Fruit fly (Drosophila melanogaster) whole organism, embryonic: ENCODE measurements around the gene Ccp84Aa.
A peak's percentile ranks its signal among the peaks of the same experiment; 100 is the strongest.

Source experiments
- Adf1 ChIP-seq: fragments of 200-800 bp; sonication (Bioruptor generic); IDR thresholded peaks from 2 replicates; pipeline ENCODE4 v1.3.6; 2022; ENCODE audit warnings: missing biosample characterization, missing genetic modification characterization
- CG11695 ChIP-seq: fragments of 200-800 bp; sonication (Bioruptor generic); IDR thresholded peaks from 3 replicates; pipeline ENCODE4 v1.3.6; 2022; ENCODE audit warnings: missing biosample characterization, missing genetic modification characterization
- CG12391 ChIP-seq: fragments of 200-800 bp; sonication (Bioruptor generic); optimal IDR thresholded peaks from 3 replicates; lab custom pipeline; 2018; ENCODE audit warnings: missing biosample characterization, mild to moderate bottlenecking, missing genetic modification characterization, moderate library complexity
- CG14710 ChIP-seq: fragments of 200-800 bp; sonication (Bioruptor generic); optimal IDR thresholded peaks from 3 replicates; lab custom pipeline; 2019; ENCODE audit warnings: missing biosample characterization, mild to moderate bottlenecking, missing genetic modification characterization, moderate library complexity
- CG1647 ChIP-seq: fragments of 200-800 bp; sonication (Bioruptor generic); optimal IDR thresholded peaks from 3 replicates; lab custom pipeline; 2016; ENCODE audit warnings: missing biosample characterization, missing genetic modification characterization
- CG18262 ChIP-seq: fragments of 200-800 bp; optimal IDR thresholded peaks from 3 replicates; lab custom pipeline; 2019; ENCODE audit warnings: missing biosample characterization, mild to moderate bottlenecking, missing genetic modification characterization, moderate library complexity
- CG18764 ChIP-seq: fragments of 200-800 bp; sonication (Bioruptor generic); optimal IDR thresholded peaks from 3 replicates; lab custom pipeline; 2016; ENCODE audit warnings: missing biosample characterization, missing genetic modification characterization
- CG30403 ChIP-seq: fragments of 200-800 bp; sonication (Bioruptor generic); optimal IDR thresholded peaks from 3 replicates; lab custom pipeline; 2016; ENCODE audit warnings: missing biosample characterization, missing genetic modification characterization
- CG3163 ChIP-seq: fragments of 200-800 bp; sonication (Bioruptor generic); optimal IDR thresholded peaks from 3 replicates; lab custom pipeline; 2016; ENCODE audit warnings: missing biosample characterization, missing genetic modification characterization
- CG32532 ChIP-seq: fragments of 200-800 bp; sonication (Bioruptor generic); IDR thresholded peaks from 2 replicates; pipeline ENCODE4 v1.3.6; 2022; ENCODE audit warnings: missing biosample characterization, missing genetic modification characterization
- CG34224 ChIP-seq: fragments of 200-800 bp; sonication (Bioruptor generic); IDR thresholded peaks from 3 replicates; pipeline ENCODE4 v1.3.6; 2022; ENCODE audit warnings: missing biosample characterization, missing genetic modification characterization; ENCODE audit not compliant: partially characterized antibody
- CG34376 ChIP-seq: fragments of 200-800 bp; sonication (Bioruptor generic); optimal IDR thresholded peaks from 2 replicates; lab custom pipeline; 2018; ENCODE audit warnings: missing biosample characterization, mild to moderate bottlenecking, missing genetic modification characterization
- CG6654 ChIP-seq: fragments of 200-800 bp; sonication (Bioruptor generic); optimal IDR thresholded peaks from 2 replicates; lab custom pipeline; 2017; ENCODE audit warnings: missing biosample characterization, mild to moderate bottlenecking, missing genetic modification characterization
- CG7745 ChIP-seq: fragments of 200-800 bp; sonication (Bioruptor generic); optimal IDR thresholded peaks from 2 replicates; lab custom pipeline; 2018; ENCODE audit warnings: missing biosample characterization, mild to moderate bottlenecking, missing genetic modification characterization, moderate library complexity
- CG7928 ChIP-seq: fragments of 200-800 bp; sonication (Bioruptor generic); optimal IDR thresholded peaks from 2 replicates; lab custom pipeline; 2017; ENCODE audit warnings: missing biosample characterization, mild to moderate bottlenecking, missing genetic modification characterization
- CG8944 ChIP-seq: fragments of 200-800 bp; sonication (Bioruptor generic); optimal IDR thresholded peaks from 3 replicates; lab custom pipeline; 2016; ENCODE audit warnings: missing biosample characterization, missing genetic modification characterization
- Ets65A ChIP-seq: fragments of 200-800 bp; sonication (Bioruptor generic); peaks from one replicate; lab custom pipeline; 2016; ENCODE audit warnings: missing biosample characterization, missing genetic modification characterization
- Gsc ChIP-seq: fragments of 200-800 bp; sonication (Bioruptor generic); IDR thresholded peaks from 2 replicates; pipeline ENCODE4 v1.3.6; 2022; ENCODE audit warnings: missing biosample characterization, missing genetic modification characterization
- H2.0 ChIP-seq: fragments of 200-800 bp; sonication (Bioruptor generic); IDR thresholded peaks from 2 replicates; pipeline ENCODE4 v1.3.6; 2022; ENCODE audit warnings: missing biosample characterization, missing genetic modification characterization
- HLHmδ ChIP-seq: fragments of 200-800 bp; sonication (Bioruptor generic); optimal IDR thresholded peaks from 2 replicates; lab custom pipeline; 2018; ENCODE audit warnings: missing biosample characterization, mild to moderate bottlenecking, missing genetic modification characterization, moderate library complexity
- HmgD ChIP-seq: fragments of 200-800 bp; sonication (Bioruptor generic); optimal IDR thresholded peaks from 3 replicates; lab custom pipeline; 2016; ENCODE audit warnings: missing biosample characterization, missing genetic modification characterization
- Med ChIP-seq: fragments of 200-800 bp; sonication (Bioruptor generic); peaks from one replicate; lab custom pipeline; 2016; ENCODE audit warnings: missing biosample characterization, missing genetic modification characterization, mild to moderate bottlenecking, inconsistent platforms, moderate library complexity
- NC2β ChIP-seq: fragments of 200-800 bp; sonication (Bioruptor generic); optimal IDR thresholded peaks from 2 replicates; lab custom pipeline; 2016; ENCODE audit warnings: missing biosample characterization, missing genetic modification characterization
- PHDP ChIP-seq: fragments of 200-800 bp; sonication (Bioruptor generic); optimal IDR thresholded peaks from 3 replicates; lab custom pipeline; 2018; ENCODE audit warnings: missing biosample characterization, mild to moderate bottlenecking, missing genetic modification characterization, moderate library complexity
- Pdp1 ChIP-seq, 2 experiments: fragments of 200-800 bp; sonication (Bioruptor generic); optimal IDR thresholded peaks; 3 replicates each; lab custom pipeline; 2016; ENCODE audit warnings: missing biosample characterization in 2 of 2, missing genetic modification characterization in 2 of 2, mild to moderate bottlenecking in 1 of 2, moderate library complexity in 1 of 2
- Sin3A ChIP-seq: fragments of >200 bp; optimal IDR thresholded peaks from 2 replicates; lab custom pipeline; 2018
- Six4 ChIP-seq: fragments of 200-800 bp; sonication (Bioruptor generic); optimal IDR thresholded peaks from 2 replicates; lab custom pipeline; 2016; ENCODE audit warnings: missing biosample characterization, missing genetic modification characterization
- Vsx1 ChIP-seq: fragments of 200-800 bp; sonication (Bioruptor generic); optimal IDR thresholded peaks from 2 replicates; lab custom pipeline; 2017; ENCODE audit warnings: missing biosample characterization, mild to moderate bottlenecking, missing genetic modification characterization, missing genetic modification reagents
- Xrp1 ChIP-seq: fragments of 200-800 bp; sonication (Bioruptor generic); IDR thresholded peaks from 2 replicates; pipeline ENCODE4 v1.3.6; 2022; ENCODE audit warnings: missing biosample characterization, missing genetic modification characterization
- ab ChIP-seq: fragments of 200-800 bp; sonication (Bioruptor generic); optimal IDR thresholded peaks from 2 replicates; lab custom pipeline; 2016; ENCODE audit warnings: missing biosample characterization, missing genetic modification characterization
- ash1 ChIP-seq: fragments of 200-800 bp; sonication (Bioruptor generic); optimal IDR thresholded peaks from 2 replicates; lab custom pipeline; 2018; ENCODE audit warnings: missing biosample characterization, mild to moderate bottlenecking, missing genetic modification characterization
- chn ChIP-seq: fragments of 200-800 bp; sonication (Bioruptor generic); optimal IDR thresholded peaks from 2 replicates; lab custom pipeline; 2016; ENCODE audit warnings: missing biosample characterization, missing genetic modification characterization
- corto ChIP-seq: fragments of 200-800 bp; sonication (Bioruptor generic); optimal IDR thresholded peaks from 2 replicates; lab custom pipeline; 2016; ENCODE audit warnings: missing biosample characterization, mild to moderate bottlenecking, missing genetic modification characterization, moderate library complexity
- croc ChIP-seq: fragments of 200-800 bp; sonication (Bioruptor generic); conservative IDR thresholded peaks from 3 replicates; pipeline ENCODE4 v1.3.6; 2022; ENCODE audit warnings: missing biosample characterization, missing genetic modification characterization
- dmrt11E ChIP-seq: fragments of 200-800 bp; sonication (Bioruptor generic); optimal IDR thresholded peaks from 3 replicates; lab custom pipeline; 2018; ENCODE audit warnings: missing biosample characterization, mild to moderate bottlenecking, missing genetic modification characterization, moderate library complexity
- dysf ChIP-seq: fragments of 200-800 bp; sonication (Bioruptor generic); IDR thresholded peaks from 3 replicates; pipeline ENCODE4 v1.3.6; 2022; ENCODE audit warnings: missing biosample characterization, missing genetic modification characterization
- en ChIP-seq: fragments of 200-800 bp; sonication (Bioruptor generic); optimal IDR thresholded peaks from 2 replicates; lab custom pipeline; 2016; ENCODE audit warnings: missing biosample characterization, missing genetic modification characterization
- gem ChIP-seq: fragments of 200-800 bp; sonication (Bioruptor generic); optimal IDR thresholded peaks from 2 replicates; lab custom pipeline; 2019; ENCODE audit warnings: missing biosample characterization, mild to moderate bottlenecking, missing genetic modification characterization, moderate library complexity
- gfzf ChIP-seq: fragments of 200-800 bp; sonication (Bioruptor generic); optimal IDR thresholded peaks from 2 replicates; lab custom pipeline; 2016; ENCODE audit warnings: missing biosample characterization, mild to moderate bottlenecking, missing genetic modification characterization, moderate library complexity
- mirr ChIP-seq: fragments of 200-800 bp; sonication (Bioruptor generic); optimal IDR thresholded peaks from 3 replicates; lab custom pipeline; 2018; ENCODE audit warnings: missing biosample characterization, mild to moderate bottlenecking, missing genetic modification characterization
- nmo ChIP-seq: fragments of 200-800 bp; sonication (Bioruptor generic); optimal IDR thresholded peaks from 2 replicates; lab custom pipeline; 2018; ENCODE audit warnings: missing biosample characterization, mild to moderate bottlenecking, missing genetic modification characterization, moderate library complexity
- phol ChIP-seq: fragments of 200-800 bp; sonication (Bioruptor generic); optimal IDR thresholded peaks from 3 replicates; lab custom pipeline; 2018; ENCODE audit warnings: missing biosample characterization, mild to moderate bottlenecking, missing genetic modification characterization, moderate library complexity
- ranshi ChIP-seq: fragments of 200-800 bp; sonication (Bioruptor generic); IDR thresholded peaks from 2 replicates; pipeline ENCODE4 v1.3.6; 2022; ENCODE audit warnings: missing biosample characterization, missing genetic modification characterization
- ro ChIP-seq: fragments of 200-800 bp; sonication (Bioruptor generic); IDR thresholded peaks from 2 replicates; pipeline ENCODE4 v1.3.6; 2022; ENCODE audit warnings: missing biosample characterization, missing genetic modification characterization
- sens ChIP-seq: fragments of 200-800 bp; sonication (Bioruptor generic); peaks from one replicate; lab custom pipeline; 2016; ENCODE audit warnings: missing biosample characterization, missing genetic modification characterization
- sqz ChIP-seq: fragments of 200-800 bp; sonication (Bioruptor generic); optimal IDR thresholded peaks from 3 replicates; lab custom pipeline; 2018; ENCODE audit warnings: missing biosample characterization, mild to moderate bottlenecking, missing genetic modification characterization
- stc ChIP-seq: fragments of 200-800 bp; sonication (Bioruptor generic); IDR thresholded peaks from 2 replicates; pipeline ENCODE4 v1.3.6; 2022; ENCODE audit warnings: missing biosample characterization, missing genetic modification characterization
- unc-4 ChIP-seq: fragments of 200-800 bp; sonication (Bioruptor generic); IDR thresholded peaks from 2 replicates; pipeline ENCODE4 v1.3.6; 2022; ENCODE audit warnings: missing biosample characterization, missing genetic modification characterization; ENCODE audit not compliant: partially characterized antibody
- usp ChIP-seq: fragments of >200 bp; optimal IDR thresholded peaks from 2 replicates; lab custom pipeline; 2017; ENCODE audit warnings: missing biosample characterization, missing genetic modification characterization

The Ccp84Aa gene

dm6 chr3R:6741983-6742382 is 38.1 kb downstream of the Ccp84Aa start, which contains the start of gene pb (continued):
- TF ChIP-seq dysf (GFP tag; lab: Robert Waterston, UW) (no peak), ranshi (GFP tag; lab: Robert Waterston, UW) (no peak), Six4 (GFP tag; lab: Kevin White, UChicago) (no peak), Med (GFP tag; lab: Kevin White, UChicago) (no peak)

dm6 chr3R:6744036-6744435 is 40.2 kb downstream of the Ccp84Aa start, which contains the start of gene zen2:
zen2 (minus strand) TSS chr3R:6744136.
- TF ChIP-seq Adf1 (GFP tag; lab: Robert Waterston, UW): no peak
- TF ChIP-seq PHDP (tag; lab: Kevin White, UChicago): no peak

- TF ChIP-seq ro (GFP tag; lab: Robert Waterston, UW): no peak
- no peak for TF ChIP-seq ab (GFP tag; lab: Kevin White, UChicago)
- no peak for TF ChIP-seq CG7928 (GFP tag; lab: Kevin White, UChicago)
- no peak for TF ChIP-seq Gsc
- TF ChIP-seq usp: no peak
- peak; percentile 15 for TF ChIP-seq nmo (GFP tag; lab: Kevin White, UChicago)
- TF ChIP-seq HLHmδ: no peak
- TF ChIP-seq CG11695 (GFP tag; lab: Robert Waterston, UW): no peak
- TF ChIP-seq Vsx1 (GFP tag; lab: Kevin White, UChicago): no peak
- TF ChIP-seq CG18764 (GFP tag; lab: Kevin White, UChicago): no peak
- no peak for TF ChIP-seq CG34376 (GFP tag; lab: Kevin White, UChicago)
- TF ChIP-seq CG12391 (tag; lab: Kevin White, UChicago): peak; percentile 7
- TF ChIP-seq chn (GFP tag; lab: Kevin White, UChicago): no peak
- peak; percentile 64 for TF ChIP-seq Ets65A (GFP tag; lab: Kevin White, UChicago)
- TF ChIP-seq en (GFP tag; lab: Kevin White, UChicago): no peak
- no peak for TF ChIP-seq stc (GFP tag; lab: Robert Waterston, UW)
- TF ChIP-seq CG18262 (tag; lab: Kevin White, UChicago): peak; percentile 34
- no peak for TF ChIP-seq Pdp1 (GFP tag; optimal IDR thresholded peaks at IDR 0.05; lab: Kevin White, UChicago)
- no peak for TF ChIP-seq CG30403 (GFP tag; lab: Kevin White, UChicago)
- 0 out of 2 replicates have a peak, but pooled peaks have one; percentile 21 for TF ChIP-seq Xrp1 (GFP tag; lab: Robert Waterston, UW)
- TF ChIP-seq CG32532 (GFP tag; lab: Robert Waterston, UW): no peak
- TF ChIP-seq HmgD (GFP tag; lab: Kevin White, UChicago): no peak
- peak; percentile 74 for TF ChIP-seq sens
- no peak for TF ChIP-seq CG6654 (GFP tag; lab: Kevin White, UChicago)
- TF ChIP-seq CG8944 (GFP tag; lab: Kevin White, UChicago): no peak
- no peak for TF ChIP-seq H2.0 (GFP tag; lab: Robert Waterston, UW)
- peak; percentile 14 for TF ChIP-seq CG14710 (tag; lab: Kevin White, UChicago)
- TF ChIP-seq gfzf: no peak
- TF ChIP-seq corto (GFP tag; lab: Kevin White, UChicago): no peak
- no peak for TF ChIP-seq ash1 (GFP tag; lab: Kevin White, UChicago)
- peak; percentile 35 for TF ChIP-seq gem (tag; lab: Kevin White, UChicago)
- no peak for TF ChIP-seq sqz (GFP tag; lab: Kevin White, UChicago)
- TF ChIP-seq CG34224 (GFP tag; lab: Robert Waterston, UW): no peak
- no peak for TF ChIP-seq mirr
- peak; percentile 8 for TF ChIP-seq phol (tag; lab: Kevin White, UChicago)
- TF ChIP-seq dmrt11E: peak; percentile 6
- TF ChIP-seq Sin3A (lab: Kevin White, UChicago): no peak
- TF ChIP-seq NC2β (GFP tag; lab: Kevin White, UChicago): no peak
- TF ChIP-seq croc: no peak
- no peak for TF ChIP-seq unc-4
- no peak for TF ChIP-seq CG7745
- no peak for TF ChIP-seq CG1647 (GFP tag; lab: Kevin White, UChicago)
- no peak for TF ChIP-seq CG3163
Observed at dm6 chr3R:6746212-6746611, 42.3 kb downstream of the Ccp84Aa start.
